Fruit fly (Drosophila melanogaster): ENCODE results near the gene CG42762.

The CG42762 gene

dm6 chr2L:8143947-8144346 is at the start of gene CG42762:
Gene CG42762 (minus strand): TSS chr2L:8144047.
- peak in 1 of 2 experiments; percentile 31 for TF ChIP-seq tll (GFP tag; optimal IDR thresholded peaks at IDR 0.05)
- TF ChIP-seq Nf-YA (GFP tag; IDR thresholded peaks at IDR 0.05) = no peak
- no peak for TF ChIP-seq CG10321 (GFP tag; IDR thresholded peaks at IDR 0.05)
- TF ChIP-seq CG2199 (GFP tag; IDR thresholded peaks at IDR 0.05) = 0 out of 3 replicates have a peak, but pooled peaks have one; percentile 50
- TF ChIP-seq gfzf (GFP tag; optimal IDR thresholded peaks at IDR 0.05) = no peak
- TF ChIP-seq Doc3 (GFP tag; IDR thresholded peaks at IDR 0.05; ENCODE audit: partially characterized antibody) = no peak

DNA sequence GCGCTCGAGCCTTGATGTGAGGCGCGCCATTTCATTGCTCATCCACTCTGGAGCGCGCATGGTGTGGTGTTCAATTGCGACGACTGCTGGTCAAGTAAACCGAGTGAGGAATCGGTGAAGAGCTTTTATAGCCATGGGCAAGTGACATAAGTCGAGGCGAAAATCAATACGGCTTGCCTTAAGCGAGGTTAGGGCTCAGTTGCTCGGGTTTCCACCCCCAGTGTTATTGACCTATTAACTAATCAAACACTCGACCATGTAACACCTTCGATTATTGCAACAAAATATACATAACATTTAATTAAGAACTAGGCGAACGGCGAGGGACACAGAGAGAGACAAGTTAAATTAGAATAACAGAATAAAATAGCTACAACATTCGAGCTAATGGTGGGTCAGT is 46.8 kb upstream of the CG42762 start, which contains the start of gene CG34134:
Gene CG34134 (minus strand): TSS at position 101 of the 400 bp plus-strand sequence.
- TF ChIP-seq dimm (GFP tag; IDR thresholded peaks at IDR 0.05) = no peak
- no peak for TF ChIP-seq Dip3 (GFP tag; optimal IDR thresholded peaks at IDR 0.05)

DNA sequence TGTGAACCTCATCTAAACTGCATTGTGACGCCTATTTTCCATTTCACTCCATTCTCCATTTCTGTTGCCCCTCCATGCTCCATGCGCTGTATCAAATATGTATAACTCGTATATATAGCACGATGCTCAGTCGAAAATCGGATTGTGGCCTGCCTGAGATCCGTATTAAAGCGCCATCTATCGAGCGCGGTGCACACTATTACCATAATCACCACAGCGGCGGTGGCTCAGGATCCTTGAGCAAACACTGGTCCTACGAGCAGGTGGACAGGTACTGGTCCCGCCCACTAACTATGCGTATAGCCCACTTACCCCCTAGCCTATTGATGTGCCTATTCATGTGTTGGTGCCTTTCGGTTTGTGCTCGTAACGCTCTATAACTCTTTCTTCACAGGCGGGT is 41.2 kb upstream of the CG42762 start:
- TF ChIP-seq CG16779 (GFP tag; IDR thresholded peaks at IDR 0.05) (peak; percentile 20; the same call in 1 of the 2 replicates), bowl (GFP tag; IDR thresholded peaks at IDR 0.05) (0 out of 2 replicates have a peak, but pooled peaks have one; percentile 18), CG15479 (GFP tag; optimal IDR thresholded peaks at IDR 0.05) (no peak), CTCF (GFP tag; optimal IDR thresholded peaks at IDR 0.05) (peak; percentile 80)

DNA sequence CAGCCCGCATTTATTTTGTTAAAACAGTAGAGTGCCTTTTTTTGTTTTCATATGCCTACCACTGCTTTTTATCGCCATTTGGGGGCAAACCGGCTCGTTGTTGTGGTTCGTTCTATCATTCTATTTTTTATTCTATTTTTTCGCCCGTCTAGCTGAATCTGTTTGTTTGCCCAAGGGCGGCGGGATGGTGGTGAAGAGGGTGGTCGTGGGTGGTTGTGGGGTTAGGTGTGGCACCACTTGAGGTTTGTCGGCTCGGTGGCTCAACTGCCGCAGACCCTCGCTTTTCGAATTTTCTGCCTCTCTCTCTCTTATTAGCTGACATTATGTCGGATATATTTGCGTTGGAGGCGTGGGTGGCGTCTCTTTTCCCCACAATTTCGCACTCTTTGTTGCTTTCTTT is 27.7 kb upstream of the CG42762 start:
- TF ChIP-seq Atf3 (GFP tag; optimal IDR thresholded peaks at IDR 0.05) (no peak), CG13287 (GFP tag; IDR thresholded peaks at IDR 0.05; ENCODE audit: partially characterized antibody) (peak; percentile 23; the same call in 1 of the 2 replicates), fd102C (GFP tag; optimal IDR thresholded peaks at IDR 0.05) (no peak), CG3065 (GFP tag; optimal IDR thresholded peaks at IDR 0.05) (no peak), CG1792 (GFP tag; optimal IDR thresholded peaks at IDR 0.05) (no peak), bcd (GFP tag; optimal IDR thresholded peaks at IDR 0.05) (no peak), CG6689 (GFP tag; IDR thresholded peaks at IDR 0.05) (no peak), Antp (GFP tag; optimal IDR thresholded peaks at IDR 0.05) (no peak), Xrp1 (GFP tag; IDR thresholded peaks at IDR 0.05) (no peak), salm (tag; optimal IDR thresholded peaks at IDR 0.05) (no peak), nmo (GFP tag; optimal IDR thresholded peaks at IDR 0.05) (no peak), CG13775 (GFP tag; optimal IDR thresholded peaks at IDR 0.05) (no peak), abd-A (tag; optimal IDR thresholded peaks at IDR 0.05) (no peak), chif (GFP tag; optimal IDR thresholded peaks at IDR 0.05) (no peak), mam (GFP tag; optimal IDR thresholded peaks at IDR 0.05) (no peak), MBD-R2 (GFP tag; IDR thresholded peaks at IDR 0.05) (no peak), az2 (GFP tag; optimal IDR thresholded peaks at IDR 0.05) (no peak), cad (GFP tag; optimal IDR thresholded peaks at IDR 0.05) (no peak), crol (GFP tag; IDR thresholded peaks at IDR 0.05) (peak; percentile 83), gsb (GFP tag; IDR thresholded peaks at IDR 0.05) (no peak), hth (optimal IDR thresholded peaks at IDR 0.05) (no peak), vfl (GFP tag; optimal IDR thresholded peaks at IDR 0.05) (no peak), crp (GFP tag; optimal IDR thresholded peaks at IDR 0.05) (no peak), CG9817 (tag; optimal IDR thresholded peaks at IDR 0.05) (no peak), CG2129 (GFP tag; IDR thresholded peaks at IDR 0.05; ENCODE audit: partially characterized antibody) (no peak), CG11398 (GFP tag; optimal IDR thresholded peaks at IDR 0.05) (no peak), chinmo (GFP tag; IDR thresholded peaks at IDR 0.05; ENCODE audit: partially characterized antibody) (0 out of 4 replicates have a peak, but pooled peaks have one; percentile 64), Adf1 (GFP tag; IDR thresholded peaks at IDR 0.05) (peak; percentile 12; the same call in 1 of the 2 replicates), unc-4 (GFP tag; IDR thresholded peaks at IDR 0.05; ENCODE audit: partially characterized antibody) (no peak), Eip74EF (GFP tag; optimal IDR thresholded peaks at IDR 0.05) (no peak), Ravus (GFP tag; IDR thresholded peaks at IDR 0.05) (no peak), CG6791 (GFP tag; IDR thresholded peaks at IDR 0.05; ENCODE audit: partially characterized antibody) (no peak), Awh (GFP tag; IDR thresholded peaks at IDR 0.05) (no peak), CG9797 (GFP tag; optimal IDR thresholded peaks at IDR 0.05) (no peak), CG8089 (GFP tag; optimal IDR thresholded peaks at IDR 0.05) (no peak)
